Fruit fly (Drosophila melanogaster): ENCODE data around the gene Fer1HCH.

The Fer1HCH gene

dm6 chr3R:30423695-30424094, 35.7 kb upstream of the Fer1HCH start, which contains the start of the genes CG15535 and mRpS18C (continued):
- TF ChIP-seq scrt (GFP tag; optimal IDR thresholded peaks at IDR 0.05) (no peak), Fer1 (GFP tag; optimal IDR thresholded peaks at IDR 0.05) (peak; percentile 12), cad (GFP tag; optimal IDR thresholded peaks at IDR 0.05) (no peak), sug (tag; optimal IDR thresholded peaks at IDR 0.05) (peak; percentile 22), p53 (GFP tag; optimal IDR thresholded peaks at IDR 0.05) (no peak), Drgx (GFP tag; IDR thresholded peaks at IDR 0.05) (no peak), onecut (GFP tag; IDR thresholded peaks at IDR 0.05) (peak; percentile 84), Kr (GFP tag; optimal IDR thresholded peaks at IDR 0.05) (no peak), HmgD (GFP tag; optimal IDR thresholded peaks at IDR 0.05) (no peak), pzg (GFP tag; optimal IDR thresholded peaks at IDR 0.05) (peak; percentile 73), amos (GFP tag; IDR thresholded peaks at IDR 0.05; ENCODE audit: partially characterized antibody) (peak; percentile 78), CG6683 (GFP tag; optimal IDR thresholded peaks at IDR 0.05) (no peak), CG9215 (GFP tag; IDR thresholded peaks at IDR 0.05) (no peak), psq (GFP tag; optimal IDR thresholded peaks at IDR 0.05) (no peak), Xrp1 (GFP tag; IDR thresholded peaks at IDR 0.05) (no peak), YL-1 (GFP tag; optimal IDR thresholded peaks at IDR 0.05) (peak; percentile 85), dm (GFP tag; optimal IDR thresholded peaks at IDR 0.05) (peak; percentile 66), CG7987 (GFP tag; optimal IDR thresholded peaks at IDR 0.05) (peak; percentile 3), vnd (GFP tag; IDR thresholded peaks at IDR 0.05; ENCODE audit: partially characterized antibody) (peak; percentile 62; the same call in 2 of the 3 replicates), CG2875 (GFP tag; optimal IDR thresholded peaks at IDR 0.05) (no peak), Ada2b (GFP tag; IDR thresholded peaks at IDR 0.05) (no peak), ro (GFP tag; IDR thresholded peaks at IDR 0.05) (no peak), repo (GFP tag; optimal IDR thresholded peaks at IDR 0.05) (no peak), row (GFP tag; IDR thresholded peaks at IDR 0.05) (no peak), CG10431 (GFP tag; optimal IDR thresholded peaks at IDR 0.05) (peak; percentile 8), mld (GFP tag; IDR thresholded peaks at IDR 0.05; ENCODE audit: partially characterized antibody) (peak; percentile 64; the same call in 1 of the 3 replicates), exex (tag; optimal IDR thresholded peaks at IDR 0.05) (peak; percentile 28), ewg (GFP tag; optimal IDR thresholded peaks at IDR 0.05) (no peak), HmgZ (tag; optimal IDR thresholded peaks at IDR 0.05) (peak; percentile 40), sens (GFP tag) (peak; percentile 75), jumu (GFP tag; optimal IDR thresholded peaks at IDR 0.05) (no peak), CHES-1-like (GFP tag; optimal IDR thresholded peaks at IDR 0.05) (peak; percentile 15), hb (GFP tag; IDR thresholded peaks at IDR 0.05; ENCODE audit: partially characterized antibody) (no peak; the same call in 2 of the 3 replicates), unc-4 (GFP tag; IDR thresholded peaks at IDR 0.05; ENCODE audit: partially characterized antibody) (peak; percentile 80), CG3995 (GFP tag; optimal IDR thresholded peaks at IDR 0.05) (peak; percentile 6), tgo (GFP tag; IDR thresholded peaks at IDR 0.05) (no peak), danr (GFP tag; IDR thresholded peaks at IDR 0.05) (no peak), Med (GFP tag) (peak; percentile 84), ftz-f1 (GFP tag; optimal IDR thresholded peaks at IDR 0.05) (peak; percentile 38), CG4282 (GFP tag; optimal IDR thresholded peaks at IDR 0.05) (no peak), chinmo (GFP tag; IDR thresholded peaks at IDR 0.05; ENCODE audit: partially characterized antibody) (0 out of 4 replicates have a peak, but pooled peaks have one; percentile 6), MESR4 (GFP tag; optimal IDR thresholded peaks at IDR 0.05) (peak; percentile 64), ham (GFP tag; IDR thresholded peaks at IDR 0.05) (no peak), ci (GFP tag; IDR thresholded peaks at IDR 0.05) (peak; percentile 5; the same call in 1 of the 3 replicates), h (optimal IDR thresholded peaks at IDR 0.05) (no peak), lola (GFP tag; optimal IDR thresholded peaks at IDR 0.05) (no peak), CG7556 (GFP tag; optimal IDR thresholded peaks at IDR 0.05) (no peak), tio (GFP tag; optimal IDR thresholded peaks at IDR 0.05) (no peak), D19B (GFP tag; optimal IDR thresholded peaks at IDR 0.05) (no peak), NC2β (GFP tag; optimal IDR thresholded peaks at IDR 0.05) (no peak), CG14710 (tag; optimal IDR thresholded peaks at IDR 0.05) (peak; percentile 27)
